Worm (Caenorhabditis elegans) whole organism, L2 larva: ENCODE results near the gene T19C3.4.

Experiments used
- aly-2 ChIP-seq: fragments of 150-350 bp; optimal IDR thresholded peaks from 2 replicates; lab custom pipeline; 2014; ENCODE audit warnings: missing biosample characterization, missing genetic modification characterization
- ceh-82 ChIP-seq: fragments of 150-350 bp; optimal IDR thresholded peaks from 2 replicates; lab custom pipeline; 2014; ENCODE audit warnings: missing biosample characterization, missing genetic modification characterization
- elt-1 ChIP-seq: fragments of 150-350 bp; optimal IDR thresholded peaks from 2 replicates; lab custom pipeline; 2014; ENCODE audit warnings: missing biosample characterization, missing genetic modification characterization
- lin-13 ChIP-seq: fragments of 150-350 bp; optimal IDR thresholded peaks from 2 replicates; lab custom pipeline; 2014; ENCODE audit warnings: missing biosample characterization, missing genetic modification reagents, missing genetic modification characterization
- lsy-2 ChIP-seq, 2 experiments: fragments of 150-350 bp in 1 of 2; sonication (generic microtip) in 1 of 2; optimal IDR thresholded peaks; 2 replicates each; lab custom pipeline; 2014 to 2017; ENCODE audit warnings: missing biosample characterization in 2 of 2, missing genetic modification characterization in 2 of 2
- nhr-11 ChIP-seq: fragments of 150-350 bp; optimal IDR thresholded peaks from 2 replicates; lab custom pipeline; 2014; ENCODE audit warnings: missing biosample characterization, missing genetic modification characterization
- nhr-12 ChIP-seq: fragments of 150-350 bp; optimal IDR thresholded peaks from 2 replicates; lab custom pipeline; 2014; ENCODE audit warnings: missing biosample characterization, missing genetic modification characterization
- nhr-237 ChIP-seq: fragments of 150-350 bp; optimal IDR thresholded peaks from 2 replicates; lab custom pipeline; 2014; ENCODE audit warnings: missing biosample characterization, missing genetic modification characterization
- nhr-25 ChIP-seq: fragments of 150-350 bp; sonication (generic microtip); optimal IDR thresholded peaks from 3 replicates; lab custom pipeline; 2014; ENCODE audit warnings: missing biosample characterization, missing genetic modification characterization
- ztf-4 ChIP-seq: fragments of 150-350 bp; optimal IDR thresholded peaks from 2 replicates; lab custom pipeline; 2014; ENCODE audit warnings: missing biosample characterization, missing genetic modification characterization

DNA sequence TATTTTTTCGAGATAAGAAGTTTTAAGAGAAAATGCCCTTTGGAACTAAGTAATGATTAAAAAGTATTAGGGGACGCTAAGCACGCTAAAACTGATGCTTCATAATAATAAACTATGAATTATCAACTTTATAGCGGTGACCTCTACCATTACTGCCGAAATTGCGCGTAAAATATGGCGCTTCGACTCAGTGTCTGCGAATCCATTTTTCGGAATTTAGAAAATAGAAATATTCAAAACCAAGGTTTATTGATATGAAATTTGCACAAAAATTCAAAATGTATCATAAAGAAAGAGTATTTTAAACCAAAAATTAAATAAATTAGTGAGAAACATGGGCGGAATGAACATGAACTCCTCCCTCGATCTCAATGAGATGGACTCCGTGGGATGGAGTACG lies 20.8 kb downstream of the T19C3.4 start:
- TF ChIP-seq lsy-2 (tag; optimal IDR thresholded peaks at IDR 0.05; lab: Kevin White, UChicago) (no peak), aly-2 (no peak), ztf-4 (tag; lab: Kevin White, UChicago) (no peak), nhr-12 (tag; lab: Kevin White, UChicago) (no peak), ceh-82 (tag; lab: Kevin White, UChicago) (no peak), nhr-25 (no peak), nhr-11 (tag; lab: Kevin White, UChicago) (no peak), elt-1 (tag; lab: Kevin White, UChicago) (no peak), nhr-237 (no peak), lin-13 (GFP tag; lab: Kevin White, UChicago) (no peak)
